Fruit fly (Drosophila melanogaster): Measurements from ENCODE around the gene CG14154.

CG14154 gene

DNA sequence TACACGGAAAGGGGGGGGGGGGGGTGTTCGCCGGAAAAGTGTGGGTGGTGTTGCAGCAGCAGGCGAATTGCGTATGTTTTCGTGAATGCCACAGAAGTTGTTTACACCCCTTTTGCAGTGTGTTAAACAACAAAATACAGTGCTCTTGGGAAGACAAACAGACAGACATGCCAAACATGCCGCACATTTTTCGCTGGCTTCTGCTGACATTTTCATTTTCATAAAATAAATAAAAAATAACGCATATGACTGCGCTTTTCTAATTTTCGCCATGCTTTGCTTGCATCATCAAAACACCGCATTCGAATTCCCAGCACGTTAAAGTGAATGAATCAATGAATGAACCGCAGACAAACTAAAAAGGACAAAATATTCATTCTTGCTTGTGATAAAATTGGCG, 9.6 kb downstream of the CG14154 start:
- TF ChIP-seq Hnf4 (GFP tag; optimal IDR thresholded peaks at IDR 0.05) = no peak
- TF ChIP-seq CG9705 (GFP tag; optimal IDR thresholded peaks at IDR 0.05) = no peak
- TF ChIP-seq rgr (GFP tag; optimal IDR thresholded peaks at IDR 0.05) = no peak
- TF ChIP-seq h (GFP tag; optimal IDR thresholded peaks at IDR 0.05) = no peak
- TF ChIP-seq psq (GFP tag; optimal IDR thresholded peaks at IDR 0.05) = no peak
- no peak for TF ChIP-seq Dif (GFP tag; optimal IDR thresholded peaks at IDR 0.05; ENCODE audit: partially characterized antibody)

DNA sequence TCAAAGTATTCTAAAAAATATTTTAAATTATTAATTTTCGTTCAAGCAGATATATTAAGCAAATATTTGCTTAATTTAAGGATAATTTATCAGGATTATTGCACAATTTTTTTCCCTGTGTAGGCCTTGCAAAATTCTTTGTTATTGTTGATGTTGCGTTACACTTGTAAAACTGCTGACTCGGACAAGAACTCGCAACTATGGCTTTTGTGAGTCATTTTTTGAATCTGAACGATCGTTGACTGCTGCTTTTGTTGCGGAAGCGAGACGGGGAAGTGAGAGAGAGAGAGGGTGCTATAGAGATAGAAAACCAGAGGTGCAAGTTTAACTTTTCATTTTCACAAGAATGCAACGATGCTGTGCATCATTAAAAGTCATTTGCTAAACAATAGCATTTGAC, 10.8 kb downstream of the CG14154 start:
- TF ChIP-seq CG9705 (GFP tag; optimal IDR thresholded peaks at IDR 0.05) (no peak), Hr78 (GFP tag; optimal IDR thresholded peaks at IDR 0.05) (no peak)

DNA sequence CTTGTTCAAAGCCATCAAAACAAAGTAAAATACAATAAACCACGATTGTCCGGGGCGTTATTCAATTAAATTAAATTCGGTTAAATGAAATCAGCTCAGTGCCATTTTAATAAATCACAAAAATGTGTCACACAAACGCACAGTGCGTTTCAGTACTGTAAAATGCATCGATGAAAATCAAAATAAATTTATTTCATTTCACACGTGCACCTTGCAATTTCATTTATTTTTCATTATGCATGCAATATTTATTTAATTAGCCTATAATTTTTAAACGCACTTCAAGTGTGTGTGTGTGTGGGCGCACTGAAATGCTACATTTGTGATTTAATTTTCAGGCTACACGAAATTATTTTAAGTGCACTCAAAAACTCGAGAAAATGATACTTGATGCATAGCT, 12.8 kb downstream of the CG14154 start:
- TF ChIP-seq Hr83 (GFP tag; optimal IDR thresholded peaks at IDR 0.05; ENCODE audit: poor library complexity, severe bottlenecking) = no peak
- no peak for TF ChIP-seq CG9705 (GFP tag; optimal IDR thresholded peaks at IDR 0.05)
- no peak for TF ChIP-seq Jra (GFP tag; optimal IDR thresholded peaks at IDR 0.05)
- TF ChIP-seq N (GFP tag; optimal IDR thresholded peaks at IDR 0.05) = no peak
- no peak for TF ChIP-seq jim (GFP tag; optimal IDR thresholded peaks at IDR 0.05)
- no peak for TF ChIP-seq sv (GFP tag; optimal IDR thresholded peaks at IDR 0.05)
- TF ChIP-seq woc (GFP tag; optimal IDR thresholded peaks at IDR 0.05) = no peak
- TF ChIP-seq brk (GFP tag; optimal IDR thresholded peaks at IDR 0.05) = no peak
- no peak for TF ChIP-seq HLH106 (tag; optimal IDR thresholded peaks at IDR 0.05)
- no peak for TF ChIP-seq Myc (optimal IDR thresholded peaks at IDR 0.05)
- no peak for TF ChIP-seq Hnf4 (GFP tag; optimal IDR thresholded peaks at IDR 0.05)
- no peak for TF ChIP-seq Dfd (GFP tag; optimal IDR thresholded peaks at IDR 0.05)
- no peak for TF ChIP-seq Dif (GFP tag; optimal IDR thresholded peaks at IDR 0.05; ENCODE audit: partially characterized antibody)
- no peak for TF ChIP-seq Abd-B (GFP tag; optimal IDR thresholded peaks at IDR 0.05)
- TF ChIP-seq rgr (GFP tag; optimal IDR thresholded peaks at IDR 0.05) = no peak
- no peak for TF ChIP-seq Mio (GFP tag; optimal IDR thresholded peaks at IDR 0.05)
- no peak for TF ChIP-seq CG32264 (GFP tag; optimal IDR thresholded peaks at IDR 0.05)
- no peak for TF ChIP-seq Rel (GFP tag; optimal IDR thresholded peaks at IDR 0.05)
- TF ChIP-seq Rel (tag; optimal IDR thresholded peaks at IDR 0.05) = no peak
- no peak for TF ChIP-seq GATAd (GFP tag; optimal IDR thresholded peaks at IDR 0.05)

DNA sequence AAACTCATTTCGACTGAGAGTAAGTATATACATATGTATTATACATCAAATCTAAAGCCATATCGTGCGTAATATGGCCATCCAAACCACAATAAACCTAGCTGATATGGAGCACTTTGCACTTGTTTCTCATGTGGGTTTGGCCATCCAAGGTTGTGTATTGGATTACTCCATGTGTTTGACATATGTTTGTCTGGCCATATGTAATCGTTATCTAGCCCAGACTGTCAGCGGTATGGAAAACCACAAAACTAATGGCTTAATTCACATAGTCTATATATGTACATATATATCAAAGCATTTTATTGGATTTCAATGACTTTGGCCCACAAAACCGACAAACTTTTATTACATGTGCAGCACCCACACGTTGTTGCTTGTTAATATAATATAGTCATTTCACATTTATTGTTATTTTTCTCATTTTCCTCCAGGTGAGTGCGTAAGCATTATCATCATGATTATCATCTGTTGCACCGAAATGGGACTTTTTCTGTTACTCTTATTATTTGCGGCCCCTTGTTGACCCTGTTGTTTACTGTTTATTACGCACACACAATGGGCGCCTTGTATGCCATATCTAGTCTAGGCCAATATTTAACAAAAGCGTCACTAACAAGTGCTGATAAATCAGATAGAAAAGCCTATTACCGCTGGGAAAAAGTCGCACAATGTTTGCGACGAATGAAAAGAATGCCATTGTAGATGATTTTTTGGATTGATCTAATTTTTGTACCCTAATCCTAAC, 14.9 kb downstream of the CG14154 start:
- TF ChIP-seq OdsH (GFP tag; optimal IDR thresholded peaks at IDR 0.05) (peak; percentile 46), CG9705 (GFP tag; optimal IDR thresholded peaks at IDR 0.05) (no peak), foxo (GFP tag; optimal IDR thresholded peaks at IDR 0.05) (peak in 1 of 2 experiments; percentile 11), br (GFP tag; optimal IDR thresholded peaks at IDR 0.05) (peak; percentile 36), dsf (GFP tag; optimal IDR thresholded peaks at IDR 0.05; ENCODE audit: borderline replicate concordance) (no peak), Rel (GFP tag; optimal IDR thresholded peaks at IDR 0.05) (no peak), Rel (tag; optimal IDR thresholded peaks at IDR 0.05) (no peak), h (GFP tag; optimal IDR thresholded peaks at IDR 0.05) (peak; percentile 23), fru (GFP tag; optimal IDR thresholded peaks at IDR 0.05) (peak; percentile 21), Hnf4 (GFP tag; optimal IDR thresholded peaks at IDR 0.05) (peak; percentile 19), jim (GFP tag; optimal IDR thresholded peaks at IDR 0.05) (no peak), lola (GFP tag; optimal IDR thresholded peaks at IDR 0.05) (no peak), dmrt93B (GFP tag; optimal IDR thresholded peaks at IDR 0.05) (no peak), sv (GFP tag; optimal IDR thresholded peaks at IDR 0.05) (peak; percentile 12), Hr83 (GFP tag; optimal IDR thresholded peaks at IDR 0.05; ENCODE audit: poor library complexity, severe bottlenecking) (peak; percentile 57), Jra (GFP tag; optimal IDR thresholded peaks at IDR 0.05) (no peak), Dfd (GFP tag; optimal IDR thresholded peaks at IDR 0.05) (no peak), rgr (GFP tag; optimal IDR thresholded peaks at IDR 0.05) (peak; percentile 25), ey (GFP tag; optimal IDR thresholded peaks at IDR 0.05) (no peak)

DNA sequence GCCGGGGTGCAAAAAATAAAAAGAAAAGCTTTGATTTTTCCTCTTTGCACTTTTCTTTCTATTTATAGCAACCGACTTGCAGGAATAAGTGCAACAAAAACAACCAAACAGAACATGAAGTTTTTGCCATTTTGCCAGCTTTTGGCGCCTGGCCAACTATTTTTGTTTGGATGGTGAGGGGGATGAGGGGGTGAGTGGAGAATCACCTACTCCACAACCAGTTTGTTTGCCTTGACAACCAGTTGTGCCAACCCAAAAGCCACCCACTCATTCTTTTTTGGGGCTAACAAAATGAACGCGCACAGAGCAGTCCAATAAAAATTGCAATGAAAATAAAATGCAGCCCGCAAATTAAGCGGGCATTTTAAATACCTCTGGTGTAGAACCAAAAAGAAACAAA, 15.6 kb downstream of the CG14154 start:
- TF ChIP-seq pan (optimal IDR thresholded peaks at IDR 0.05) (no peak), Mio (GFP tag; optimal IDR thresholded peaks at IDR 0.05) (no peak), GATAd (GFP tag; optimal IDR thresholded peaks at IDR 0.05) (no peak), Hr78 (GFP tag; optimal IDR thresholded peaks at IDR 0.05) (no peak), Hr83 (GFP tag; optimal IDR thresholded peaks at IDR 0.05; ENCODE audit: poor library complexity, severe bottlenecking) (no peak), tai (GFP tag; optimal IDR thresholded peaks at IDR 0.05) (no peak), psq (GFP tag; optimal IDR thresholded peaks at IDR 0.05) (no peak), ey (GFP tag; optimal IDR thresholded peaks at IDR 0.05) (no peak), dl (GFP tag; optimal IDR thresholded peaks at IDR 0.05; ENCODE audit: insufficient read depth in 1 of 2, partially characterized antibody in 2 of 2) (no peak)
